Worm (Caenorhabditis elegans): ENCODE measurements around the gene ugt-18.

The ugt-18 gene

DNA sequence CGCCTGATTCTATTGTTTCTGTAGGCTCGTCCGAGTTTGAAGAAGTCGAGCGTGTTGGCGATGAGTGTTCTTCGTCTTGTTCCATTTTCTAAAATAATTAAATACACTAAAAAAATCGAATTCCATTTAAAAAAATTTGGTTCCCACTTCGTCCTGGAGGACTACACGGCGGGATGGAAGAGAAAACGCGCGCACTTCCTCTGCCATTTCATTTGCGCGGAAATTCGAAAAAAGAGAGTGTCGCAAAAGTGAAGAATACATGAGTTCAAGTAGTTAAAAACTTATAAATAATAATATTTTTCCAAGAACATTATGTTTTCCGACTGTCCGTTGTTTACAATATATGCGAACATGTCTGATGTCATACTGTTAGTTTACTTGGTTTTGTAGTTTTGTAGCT, 49.9 kb downstream of the ugt-18 start, which contains the start of gene T07F10.3:
Gene T07F10.3, minus strand, starts transcription at position 98 of the 400 bp plus-strand sequence.
- TF ChIP-seq dve-1 (tag; optimal IDR thresholded peaks at IDR 0.05; ENCODE audit: insufficient read depth) (peak; percentile 77), daf-12 (tag; optimal IDR thresholded peaks at IDR 0.05) (no peak), ama-1 (optimal IDR thresholded peaks at IDR 0.05) (no peak), lim-7 (GFP tag; IDR thresholded peaks at IDR 0.05) (no peak), F37D6.2 (tag; optimal IDR thresholded peaks at IDR 0.05) (peak; percentile 47), duxl-1 (tag; optimal IDR thresholded peaks at IDR 0.05; ENCODE audit: poor library complexity) (peak; percentile 87), tag-97 (GFP tag; IDR thresholded peaks at IDR 0.05) (peak; percentile 81; the same call in 1 of the 2 replicates), madf-9 (GFP tag; conservative IDR thresholded peaks at IDR 0.05) (peak; percentile 87), nhr-102 (tag; optimal IDR thresholded peaks at IDR 0.05) (peak; percentile 79), ceh-44 (GFP tag; IDR thresholded peaks at IDR 0.05) (peak; percentile 46; the same call in 1 of the 2 replicates), unc-62 (GFP tag; optimal IDR thresholded peaks at IDR 0.05 in 1 of 2) (no peak), unc-62 (tag; optimal IDR thresholded peaks at IDR 0.05) (no peak), mdt-29 (GFP tag; IDR thresholded peaks at IDR 0.05) (peak; percentile 71), nhr-11 (tag; optimal IDR thresholded peaks at IDR 0.05) (peak; percentile 47), ces-1 (GFP tag; optimal IDR thresholded peaks at IDR 0.05) (peak; percentile 25), hif-1 (tag; optimal IDR thresholded peaks at IDR 0.05) (peak in 1 of 2 experiments; percentile 94), saeg-2 (GFP tag; IDR thresholded peaks at IDR 0.05) (0 out of 2 replicates have a peak, but pooled peaks have one; percentile 38), fos-1 (tag; optimal IDR thresholded peaks at IDR 0.05) (no peak), dpl-1 (GFP tag; optimal IDR thresholded peaks at IDR 0.05) (peak; percentile 99), sdz-12 (GFP tag; optimal IDR thresholded peaks at IDR 0.05) (peak; percentile 77), D1046.2 (GFP tag; IDR thresholded peaks at IDR 0.05) (0 out of 2 replicates have a peak, but pooled peaks have one; percentile 41), unc-130 (GFP tag; optimal IDR thresholded peaks at IDR 0.05) (peak; percentile 93), F26F4.8 (GFP tag; conservative IDR thresholded peaks at IDR 0.05) (no peak), madf-5 (GFP tag; IDR thresholded peaks at IDR 0.05) (no peak; a peak in 1 of 4 replicates), F49E8.2 (tag; optimal IDR thresholded peaks at IDR 0.05; ENCODE audit: borderline replicate concordance) (peak; percentile 45), lin-29 (GFP tag; IDR thresholded peaks at IDR 0.05) (no peak), spr-3 (GFP tag; optimal IDR thresholded peaks at IDR 0.05) (peak; percentile 45), T20F7.1 (GFP tag; optimal IDR thresholded peaks at IDR 0.05) (peak; percentile 76), T26A8.4 (GFP tag; IDR thresholded peaks at IDR 0.05) (peak; percentile 80), ztf-7 (tag; optimal IDR thresholded peaks at IDR 0.05) (no peak), lin-1 (GFP tag; IDR thresholded peaks at IDR 0.05) (0 out of 2 replicates have a peak, but pooled peaks have one; percentile 56), set-16 (GFP tag; IDR thresholded peaks at IDR 0.05) (no peak), nhr-10 (tag; optimal IDR thresholded peaks at IDR 0.05) (no peak), nhr-6 (tag; optimal IDR thresholded peaks at IDR 0.05) (peak; percentile 97), mxl-2 (GFP tag; conservative IDR thresholded peaks at IDR 0.05) (peak; percentile 49; the same call in 1 of the 2 replicates), ceh-20 (GFP tag; IDR thresholded peaks at IDR 0.05) (peak; percentile 71), snpc-1.2 (GFP tag; IDR thresholded peaks at IDR 0.05) (0 out of 2 replicates have a peak, but pooled peaks have one; percentile 63), ZK337.2 (GFP tag; IDR thresholded peaks at IDR 0.05) (peak; percentile 97), dmd-9 (GFP tag; IDR thresholded peaks at IDR 0.05) (peak; percentile 93), zfp-3 (GFP tag; conservative IDR thresholded peaks at IDR 0.05) (peak; percentile 81; the same call in 1 of the 2 replicates), tra-1 (GFP tag; IDR thresholded peaks at IDR 0.05) (peak; percentile 70; the same call in 1 of the 2 replicates), nhr-25 (tag; optimal IDR thresholded peaks at IDR 0.05; ENCODE audit: borderline replicate concordance, insufficient read depth) (no peak), mes-2 (tag; optimal IDR thresholded peaks at IDR 0.05; ENCODE audit: poor library complexity, severe bottlenecking) (peak; percentile 100), nhr-48 (tag; optimal IDR thresholded peaks at IDR 0.05) (peak; percentile 51), php-3 (GFP tag; IDR thresholded peaks at IDR 0.05) (0 out of 2 replicates have a peak, but pooled peaks have one; percentile 29), arid-1 (GFP tag; conservative IDR thresholded peaks at IDR 0.05) (peak; percentile 58), unc-39 (tag; optimal IDR thresholded peaks at IDR 0.05) (no peak), dmd-6 (GFP tag; IDR thresholded peaks at IDR 0.05) (peak; percentile 86), hlh-11 (tag; optimal IDR thresholded peaks at IDR 0.05) (peak; percentile 64)

Measured in whole organism, L4 larva.